Worm (Caenorhabditis elegans) whole organism, midembryonic: ENCODE data around the gene mam-4.
A peak's percentile ranks its signal among the peaks of the same experiment; 100 is the strongest.
"Not testable (repeated sequence)": the region's sequence is repeated elsewhere in the genome, so short reads cannot be mapped to it uniquely, and the experiment has no call there.

ENCODE experiments used
- T22C8.4 ChIP-seq: fragments of 200-800 bp; sonication (Bioruptor generic); IDR thresholded peaks from 2 replicates; pipeline ENCODE4 v1.3.6; 2022; ENCODE audit warnings: missing genetic modification characterization, missing compliant biosample characterization
- cog-1 ChIP-seq: sonication (generic microtip); optimal IDR thresholded peaks from 2 replicates; lab custom pipeline; 2016; ENCODE audit warnings: missing genetic modification characterization, missing compliant biosample characterization
- flt-1 ChIP-seq: fragments of 200-800 bp; sonication (Bioruptor generic); IDR thresholded peaks from 2 replicates; pipeline ENCODE4 v1.3.6; 2022; ENCODE audit warnings: missing genetic modification characterization, missing compliant biosample characterization
- klf-2 ChIP-seq: fragments of 200-800 bp; sonication (Bioruptor generic); conservative IDR thresholded peaks from 2 replicates; pipeline ENCODE4 v1.3.6; 2022; ENCODE audit warnings: missing genetic modification reagents, missing genetic modification characterization, missing compliant biosample characterization
- med-1 ChIP-seq: sonication (generic microtip); optimal IDR thresholded peaks from 2 replicates; lab custom pipeline; 2017; ENCODE audit warnings: missing genetic modification characterization, mild to moderate bottlenecking, missing compliant biosample characterization, antibody characterized with exemption, missing genetic modification reagents; ENCODE audit not compliant: insufficient read depth
- ref-1 ChIP-seq: fragments of 200-800 bp; sonication (Bioruptor generic); conservative IDR thresholded peaks from 2 replicates; pipeline ENCODE4 v1.3.6; 2022; ENCODE audit warnings: missing genetic modification reagents, missing genetic modification characterization, missing compliant biosample characterization
- tab-1 ChIP-seq: fragments of 200-800 bp; sonication (Bioruptor generic); IDR thresholded peaks from 2 replicates; pipeline ENCODE4 v1.3.6; 2022; ENCODE audit warnings: missing genetic modification characterization, missing compliant biosample characterization
- ztf-23 ChIP-seq: fragments of 200-800 bp; sonication (Bioruptor generic); IDR thresholded peaks from 2 replicates; pipeline ENCODE4 v1.3.6; 2022; ENCODE audit warnings: missing genetic modification reagents, missing genetic modification characterization, missing compliant biosample characterization
- ztf-29 ChIP-seq: fragments of 200-800 bp; sonication (Bioruptor generic); IDR thresholded peaks from 2 replicates; pipeline ENCODE4 v1.3.6; 2022; ENCODE audit warnings: missing genetic modification reagents, missing genetic modification characterization, missing compliant biosample characterization

Gene mam-4

ce11 chrV:11263025-11263424 lies 15.1 kb downstream of the mam-4 start, which contains the start of gene F07B10.4:
F07B10.4 (minus strand) TSS chrV:11263125.
- TF ChIP-seq cog-1 (tag; lab: Kevin White, UChicago) (no peak), tab-1 (GFP tag; lab: Robert Waterston, UW) (no peak)

ce11 chrV:11265482-11265881 lies 17.5 kb downstream of the mam-4 start, which contains the start of gene cln-3.1:
cln-3.1 (minus strand) TSS chrV:11265652.
- TF ChIP-seq ref-1 (GFP tag; lab: Robert Waterston, UW) (no peak), T22C8.4 (no peak), klf-2 (no peak), tab-1 (GFP tag; lab: Robert Waterston, UW) (no peak), cog-1 (tag; lab: Kevin White, UChicago) (no peak), ztf-29 (no peak), flt-1 (GFP tag; lab: Robert Waterston, UW) (no peak), med-1 (GFP tag; lab: Kevin White, UChicago) (no peak), ztf-23 (GFP tag; lab: Robert Waterston, UW) (no peak)

- TF ChIP-seq ztf-29 (no peak), ztf-23 (GFP tag; lab: Robert Waterston, UW) (no peak), flt-1 (GFP tag; lab: Robert Waterston, UW) (no peak), ref-1 (GFP tag; lab: Robert Waterston, UW) (no peak), med-1 (GFP tag; lab: Kevin White, UChicago) (no peak), klf-2 (no peak), cog-1 (tag; lab: Kevin White, UChicago) (no peak), T22C8.4 (no peak), tab-1 (GFP tag; lab: Robert Waterston, UW) (no peak)
Measured at ce11 chrV:11266681-11267080, 18.7 kb downstream of the mam-4 start, which contains the start of gene str-116. str-116 (plus strand) TSS chrV:11266981.

- no peak for TF ChIP-seq ztf-23 (GFP tag; lab: Robert Waterston, UW)
- no peak for TF ChIP-seq cog-1 (tag; lab: Kevin White, UChicago)
- no peak for TF ChIP-seq klf-2
- no peak for TF ChIP-seq T22C8.4
- TF ChIP-seq ref-1 (GFP tag; lab: Robert Waterston, UW): no peak
- TF ChIP-seq flt-1 (GFP tag; lab: Robert Waterston, UW): no peak
- no peak for TF ChIP-seq med-1 (GFP tag; lab: Kevin White, UChicago)
- no peak for TF ChIP-seq tab-1 (GFP tag; lab: Robert Waterston, UW)
- TF ChIP-seq ztf-29: no peak
Measured at ce11 chrV:11268791-11269190, 20.8 kb downstream of the mam-4 start, which contains the start of gene str-115. str-115 (plus strand) TSS chrV:11269091.

ce11 chrV:11271051-11271450 lies 23.1 kb downstream of the mam-4 start, which contains the start of gene clec-222:
clec-222 (plus strand) TSS chrV:11271351.
- TF ChIP-seq ztf-23 (GFP tag; lab: Robert Waterston, UW) (no peak), T22C8.4 (no peak), cog-1 (tag; lab: Kevin White, UChicago) (no peak), ref-1 (GFP tag; lab: Robert Waterston, UW) (no peak), med-1 (GFP tag; lab: Kevin White, UChicago) (no peak), tab-1 (GFP tag; lab: Robert Waterston, UW) (no peak), flt-1 (GFP tag; lab: Robert Waterston, UW) (no peak), ztf-29 (no peak), klf-2 (no peak)

- no peak for TF ChIP-seq ref-1 (GFP tag; lab: Robert Waterston, UW)
- no peak for TF ChIP-seq T22C8.4
Measured at ce11 chrV:11272848-11273247, 24.9 kb downstream of the mam-4 start, which contains the start of gene clec-223. clec-223 (plus strand) TSS chrV:11273148.

- TF ChIP-seq T22C8.4 (peak; percentile 62), ztf-29 (no peak)
Measured at ce11 chrV:11279564-11279963, 31.6 kb downstream of the mam-4 start.

- TF ChIP-seq cog-1 (tag; lab: Kevin White, UChicago) (peak; percentile 55), ref-1 (GFP tag; lab: Robert Waterston, UW) (no peak), ztf-29 (0 out of 2 replicates have a peak, but pooled peaks have one; percentile 11)
Measured at ce11 chrV:11281414-11282209, 33.7 kb downstream of the mam-4 start.

- TF ChIP-seq flt-1 (GFP tag; lab: Robert Waterston, UW): no peak
- TF ChIP-seq T22C8.4: no peak
- no peak for TF ChIP-seq med-1 (GFP tag; lab: Kevin White, UChicago)
- TF ChIP-seq cog-1 (tag; lab: Kevin White, UChicago): no peak
- no peak for TF ChIP-seq tab-1 (GFP tag; lab: Robert Waterston, UW)
- no peak for TF ChIP-seq klf-2
- no peak for TF ChIP-seq ztf-29
Measured at ce11 chrV:11282272-11282671, 34.3 kb downstream of the mam-4 start, which contains the start of gene gly-20. gly-20 (plus strand) TSS chrV:11282572.

ce11 chrV:11286114-11286513 lies 38.2 kb downstream of the mam-4 start, which contains the start of gene C03E10.3:
C03E10.3 (plus strand) TSS chrV:11286414.
- TF ChIP-seq tab-1 (GFP tag; lab: Robert Waterston, UW); ref-1 (GFP tag; lab: Robert Waterston, UW); cog-1 (tag; lab: Kevin White, UChicago): not testable (repeated sequence)
